Worm (Caenorhabditis elegans): ENCODE data around the gene F47B7.2.

DNA sequence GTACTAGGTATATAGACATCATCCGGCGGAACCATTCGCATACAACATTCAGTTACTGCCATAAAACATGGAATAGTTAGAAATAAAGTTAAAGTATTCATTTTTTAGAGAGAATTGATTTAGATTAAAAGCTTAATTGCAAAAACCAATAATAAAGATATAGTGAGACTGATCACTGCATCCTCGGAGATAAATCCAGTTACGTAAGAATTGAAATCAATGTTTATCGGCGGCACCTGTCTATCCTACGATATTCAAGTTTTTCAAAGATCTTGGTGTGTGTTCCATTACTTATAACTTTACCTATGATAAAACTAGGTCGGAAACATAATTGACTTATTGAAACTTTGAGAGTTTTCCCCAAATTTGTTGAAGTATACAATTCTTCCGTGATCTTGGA lies 13.2 kb upstream of the F47B7.2 start, which contains the start of gene T14G12.6:
- TF ChIP-seq blmp-1 (tag; optimal IDR thresholded peaks at IDR 0.05) (no peak), sptf-1 (tag; optimal IDR thresholded peaks at IDR 0.05) (no peak), ces-1 (GFP tag; optimal IDR thresholded peaks at IDR 0.05) (no peak), snpc-4 (tag; optimal IDR thresholded peaks at IDR 0.05) (no peak), mab-5 (tag; optimal IDR thresholded peaks at IDR 0.05) (no peak), bed-3 (GFP tag; optimal IDR thresholded peaks at IDR 0.05) (no peak)
